Worm (Caenorhabditis elegans): Measurements from ENCODE around the gene ZK643.5.

Gene ZK643.5

DNA sequence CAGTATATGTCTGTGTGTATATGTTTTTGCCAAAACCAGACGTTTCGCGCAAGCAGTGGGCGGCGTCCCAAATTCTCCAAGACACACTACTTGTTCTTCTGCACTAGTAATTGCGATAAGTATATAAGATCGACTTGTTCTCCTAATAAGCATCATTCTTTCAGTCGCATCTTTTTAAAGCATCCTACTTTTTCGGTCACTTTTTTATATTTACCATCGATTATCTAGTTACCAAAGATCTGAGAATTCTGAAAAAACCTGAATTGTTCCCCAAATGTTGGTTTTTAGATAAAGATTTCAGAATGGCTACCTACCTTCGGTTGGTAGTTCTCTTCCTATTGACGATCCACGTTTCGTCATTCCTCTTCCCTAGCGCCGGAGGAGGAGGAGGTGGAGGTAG is 6.0 kb upstream of the ZK643.5 start, which contains the start of gene grl-25:
TSS of gene grl-25 (plus strand) at position 301 of the 400 bp plus-strand sequence.
- no peak for TF ChIP-seq nhr-6 (tag; optimal IDR thresholded peaks at IDR 0.05)
- no peak for TF ChIP-seq ztf-11 (tag; optimal IDR thresholded peaks at IDR 0.05)

DNA sequence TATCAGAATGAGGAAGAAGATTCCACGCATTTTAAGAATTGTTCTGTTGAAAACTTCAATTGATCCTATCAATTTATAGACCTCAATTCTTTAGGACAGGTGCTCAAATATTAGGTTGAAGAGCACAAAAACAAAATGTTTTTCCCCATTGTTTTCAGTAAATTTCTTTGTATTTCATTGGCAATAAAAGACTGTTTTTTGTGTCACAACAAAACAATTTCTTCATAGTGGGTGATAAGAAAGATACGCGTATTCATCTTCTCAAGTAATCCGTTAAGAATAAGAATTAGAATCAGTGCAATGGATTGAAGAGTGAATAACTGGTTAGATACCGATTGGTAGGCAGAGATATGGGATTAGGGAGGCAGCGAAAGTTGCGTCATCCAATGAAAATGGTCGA is 4.7 kb upstream of the ZK643.5 start, which contains the start of gene ZK643.6:
TSS of gene ZK643.6 (minus strand) at position 101 of the 400 bp plus-strand sequence.
- TF ChIP-seq ztf-4 (tag; optimal IDR thresholded peaks at IDR 0.05) (no peak), snpc-4 (tag; optimal IDR thresholded peaks at IDR 0.05) (no peak), ZK546.5 (tag; optimal IDR thresholded peaks at IDR 0.05) (no peak), C34F6.9 (tag; optimal IDR thresholded peaks at IDR 0.05) (no peak), blmp-1 (tag; optimal IDR thresholded peaks at IDR 0.05; ENCODE audit: insufficient read depth) (no peak), elt-3 (tag; optimal IDR thresholded peaks at IDR 0.05) (no peak), nhr-12 (tag; optimal IDR thresholded peaks at IDR 0.05) (no peak), peb-1 (tag; optimal IDR thresholded peaks at IDR 0.05) (no peak), nhr-6 (tag; optimal IDR thresholded peaks at IDR 0.05) (no peak), aly-2 (tag; optimal IDR thresholded peaks at IDR 0.05) (no peak), ztf-1 (GFP tag; conservative IDR thresholded peaks at IDR 0.05) (no peak), Y55F3AM.14 (GFP tag; optimal IDR thresholded peaks at IDR 0.05) (no peak), ceh-16 (tag; optimal IDR thresholded peaks at IDR 0.05) (no peak), nhr-10 (tag; optimal IDR thresholded peaks at IDR 0.05) (no peak)

DNA sequence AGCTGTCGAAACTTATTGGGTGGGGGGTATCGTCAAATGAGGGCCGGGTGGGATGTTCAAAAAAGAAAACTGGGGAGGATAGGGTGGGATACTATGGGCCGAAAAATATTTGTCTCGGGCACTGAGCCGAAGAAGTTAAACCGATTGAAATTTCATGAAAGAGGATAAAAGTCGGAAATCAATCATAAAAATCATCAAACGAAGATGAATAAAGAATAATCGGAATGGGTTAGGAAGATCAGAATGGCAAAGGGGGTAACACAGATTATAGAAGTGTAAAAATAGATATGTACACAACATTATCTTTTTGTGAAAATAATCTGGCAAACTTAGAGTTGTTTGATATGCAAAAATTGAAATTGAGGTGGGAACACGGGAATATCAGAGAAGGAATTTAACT is 460 bp downstream of the ZK643.5 start:
- no peak for TF ChIP-seq skn-1 (tag; optimal IDR thresholded peaks at IDR 0.05)
- TF ChIP-seq Y55F3AM.14 (GFP tag; optimal IDR thresholded peaks at IDR 0.05), result no peak
- no peak for TF ChIP-seq mab-5 (tag; optimal IDR thresholded peaks at IDR 0.05)
- no peak for TF ChIP-seq lsy-2 (tag; optimal IDR thresholded peaks at IDR 0.05)
- TF ChIP-seq ztf-11 (tag; optimal IDR thresholded peaks at IDR 0.05), result no peak
- TF ChIP-seq C34F6.9 (tag; optimal IDR thresholded peaks at IDR 0.05), result no peak
- no peak for TF ChIP-seq sma-3 (GFP tag; optimal IDR thresholded peaks at IDR 0.05)
- no peak for TF ChIP-seq gmeb-1 (tag; optimal IDR thresholded peaks at IDR 0.05)
- TF ChIP-seq unc-55 (GFP tag; optimal IDR thresholded peaks at IDR 0.05), result no peak
- no peak for TF ChIP-seq fos-1 (tag; optimal IDR thresholded peaks at IDR 0.05)
- no peak for TF ChIP-seq alr-1 (tag; optimal IDR thresholded peaks at IDR 0.05)
- no peak for TF ChIP-seq nhr-12 (tag; optimal IDR thresholded peaks at IDR 0.05)
- no peak for TF ChIP-seq nhr-10 (tag; optimal IDR thresholded peaks at IDR 0.05)
- TF ChIP-seq F13H6.1 (tag; optimal IDR thresholded peaks at IDR 0.05), result no peak
- no peak for TF ChIP-seq R02D3.7 (tag; optimal IDR thresholded peaks at IDR 0.05)
- TF ChIP-seq nhr-129 (tag; optimal IDR thresholded peaks at IDR 0.05), result no peak
- no peak for TF ChIP-seq ztf-4 (tag; optimal IDR thresholded peaks at IDR 0.05)
- no peak for TF ChIP-seq elt-1 (tag; optimal IDR thresholded peaks at IDR 0.05)
- TF ChIP-seq sma-9 (GFP tag; optimal IDR thresholded peaks at IDR 0.05), result no peak
- no peak for TF ChIP-seq sma-9 (tag; optimal IDR thresholded peaks at IDR 0.05)
- no peak for TF ChIP-seq nhr-6 (tag; optimal IDR thresholded peaks at IDR 0.05)

DNA sequence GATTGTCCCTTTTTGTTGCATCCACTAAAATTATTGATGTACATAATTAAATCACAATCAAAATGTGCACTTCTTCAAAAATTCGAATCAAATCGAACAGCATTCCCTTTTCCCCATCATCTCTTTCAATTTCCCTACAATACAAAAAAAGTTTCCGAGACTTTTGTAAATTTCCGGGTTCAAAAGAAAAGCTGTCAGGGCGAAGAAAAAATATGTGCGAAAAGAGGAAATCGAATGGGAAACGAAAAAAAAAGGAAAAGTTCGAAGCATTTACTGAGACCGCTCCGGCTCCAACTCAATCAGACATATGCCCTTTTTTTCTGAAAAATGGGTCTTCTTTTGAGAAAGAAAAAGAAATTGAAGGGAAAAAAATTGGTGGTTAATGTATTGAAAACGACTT is 6.8 kb downstream of the ZK643.5 start:
- TF ChIP-seq ztf-1 (GFP tag; conservative IDR thresholded peaks at IDR 0.05) (no peak), crh-2 (tag; optimal IDR thresholded peaks at IDR 0.05) (no peak), zag-1 (tag; optimal IDR thresholded peaks at IDR 0.05) (no peak), nhr-77 (tag; optimal IDR thresholded peaks at IDR 0.05) (no peak), lin-11 (tag; optimal IDR thresholded peaks at IDR 0.05) (no peak), blmp-1 (tag; optimal IDR thresholded peaks at IDR 0.05; ENCODE audit: insufficient read depth) (no peak), aly-2 (tag; optimal IDR thresholded peaks at IDR 0.05) (no peak), fos-1 (tag; optimal IDR thresholded peaks at IDR 0.05) (no peak), Y55F3AM.14 (GFP tag; optimal IDR thresholded peaks at IDR 0.05) (no peak), mab-5 (tag; optimal IDR thresholded peaks at IDR 0.05) (no peak), snpc-4 (tag; optimal IDR thresholded peaks at IDR 0.05) (no peak), ztf-11 (tag; optimal IDR thresholded peaks at IDR 0.05) (no peak), ama-1 (optimal IDR thresholded peaks at IDR 0.05) (no peak), ceh-16 (tag; optimal IDR thresholded peaks at IDR 0.05) (no peak)

DNA sequence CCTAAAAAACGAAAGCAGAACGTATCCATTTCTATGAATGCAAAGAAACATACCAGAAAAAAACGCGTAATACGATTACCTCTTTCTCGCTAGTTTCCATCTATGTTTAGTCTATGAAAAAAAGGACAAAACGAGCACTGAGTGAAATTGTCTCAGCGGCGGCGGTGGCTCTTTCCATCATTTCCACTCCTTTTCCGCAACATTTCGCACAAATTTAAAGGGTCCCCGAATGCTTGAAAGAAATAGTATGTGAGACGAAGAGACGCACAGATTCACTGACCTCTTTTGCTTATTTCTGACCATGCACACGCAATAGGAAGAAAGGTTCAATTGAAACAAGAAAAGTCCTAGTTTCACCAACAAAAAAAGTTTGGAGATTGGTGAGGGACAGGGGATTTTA is 9.7 kb downstream of the ZK643.5 start:
- no peak for TF ChIP-seq Y55F3AM.14 (GFP tag; optimal IDR thresholded peaks at IDR 0.05)
- no peak for TF ChIP-seq unc-39 (tag; optimal IDR thresholded peaks at IDR 0.05)
- no peak for TF ChIP-seq nhr-25 (tag; optimal IDR thresholded peaks at IDR 0.05)
- TF ChIP-seq F13H6.1 (tag; optimal IDR thresholded peaks at IDR 0.05), result no peak
- TF ChIP-seq ztf-4 (tag; optimal IDR thresholded peaks at IDR 0.05), result no peak

Data from whole organism, L2 larva.